Worm (Caenorhabditis elegans) whole organism, L1 larva: Measurements from ENCODE around the gene fipr-14.

Experiments used
- F16B12.6 ChIP-seq: fragments of 150-350 bp; optimal IDR thresholded peaks from 2 replicates; lab custom pipeline; 2014; ENCODE audit warnings: missing biosample characterization, missing genetic modification characterization
- Y116A8C.19 ChIP-seq: sonication (generic microtip); optimal IDR thresholded peaks from 2 replicates; lab custom pipeline; 2016; ENCODE audit warnings: missing compliant biosample characterization, missing genetic modification characterization, borderline replicate concordance
- aha-1 ChIP-seq: fragments of 150-350 bp; optimal IDR thresholded peaks from 2 replicates; lab custom pipeline; 2014; ENCODE audit warnings: missing biosample characterization, missing genetic modification characterization
- alr-1 ChIP-seq: fragments of 200-800 bp; sonication (Bioruptor generic); optimal IDR thresholded peaks from 2 replicates; lab custom pipeline; 2018; ENCODE audit warnings: borderline replicate concordance, mild to moderate bottlenecking, missing genetic modification characterization, missing compliant biosample characterization
- ceh-8 ChIP-seq: fragments of 200-800 bp; sonication (Bioruptor generic); optimal IDR thresholded peaks from 2 replicates; lab custom pipeline; 2018; ENCODE audit warnings: mild to moderate bottlenecking, missing genetic modification characterization, moderate library complexity, missing compliant biosample characterization
- ceh-90 ChIP-seq: sonication (generic microtip); optimal IDR thresholded peaks from 2 replicates; lab custom pipeline; 2016; ENCODE audit warnings: missing genetic modification characterization, missing compliant biosample characterization
- dpl-1 ChIP-seq, 3 experiments: fragments of 150-350 bp in 2 of 3; sonication (generic microtip) in 1 of 3; optimal IDR thresholded peaks; 2 replicates each; lab custom pipeline; 2014 to 2017; ENCODE audit warnings: missing biosample characterization in 3 of 3, missing genetic modification characterization in 3 of 3, missing genetic modification reagents in 3 of 3
- dsc-1 ChIP-seq: sonication (generic microtip); optimal IDR thresholded peaks from 2 replicates; lab custom pipeline; 2016; ENCODE audit warnings: mild to moderate bottlenecking, missing genetic modification characterization, missing compliant biosample characterization
- efl-3 ChIP-seq: fragments of 200-800 bp; sonication (Bioruptor generic); optimal IDR thresholded peaks from 2 replicates; lab custom pipeline; 2018; ENCODE audit warnings: mild to moderate bottlenecking, missing genetic modification characterization, missing compliant biosample characterization
- egl-13 ChIP-seq: sonication (generic microtip); optimal IDR thresholded peaks from 2 replicates; lab custom pipeline; 2016; ENCODE audit warnings: missing genotype, missing genetic modification reagents, missing genetic modification characterization, missing compliant biosample characterization
- egl-27 ChIP-seq, 2 experiments: fragments of 150-350 bp in 1 of 2; sonication (generic microtip); optimal IDR thresholded peaks; 3 replicates each; lab custom pipeline; 2017 to 2018; ENCODE audit warnings: missing biosample characterization in 2 of 2, missing genetic modification characterization in 2 of 2, missing genetic modification reagents in 2 of 2
- fkh-10 ChIP-seq: sonication (generic microtip); optimal IDR thresholded peaks from 2 replicates; lab custom pipeline; 2017; ENCODE audit warnings: missing biosample characterization, missing genetic modification reagents, missing genetic modification characterization
- fkh-8 ChIP-seq: sonication (generic microtip); optimal IDR thresholded peaks from 2 replicates; lab custom pipeline; 2016; ENCODE audit warnings: mild to moderate bottlenecking, missing genetic modification characterization, missing compliant biosample characterization
- fos-1 ChIP-seq: fragments of 150-350 bp; optimal IDR thresholded peaks from 2 replicates; lab custom pipeline; 2014; ENCODE audit warnings: missing biosample characterization, missing genetic modification characterization
- hlh-4 ChIP-seq: sonication (generic microtip); optimal IDR thresholded peaks from 2 replicates; lab custom pipeline; 2016; ENCODE audit warnings: mild to moderate bottlenecking, missing genetic modification characterization, missing compliant biosample characterization
- isw-1 ChIP-seq: fragments of 200-800 bp; sonication (Bioruptor generic); IDR thresholded peaks from 2 replicates; pipeline ENCODE4 v1.3.6; 2022; ENCODE audit warnings: missing genetic modification characterization, missing compliant biosample characterization
- jun-1 ChIP-seq: fragments of 150-350 bp; optimal IDR thresholded peaks from 2 replicates; lab custom pipeline; 2014; ENCODE audit warnings: missing biosample characterization, missing genetic modification reagents, missing genetic modification characterization
- lin-13 ChIP-seq: fragments of 150-350 bp; optimal IDR thresholded peaks from 2 replicates; lab custom pipeline; 2014; ENCODE audit warnings: missing biosample characterization, missing genetic modification reagents, missing genetic modification characterization
- lin-15B ChIP-seq: fragments of 150-350 bp; sonication (generic microtip); optimal IDR thresholded peaks from 3 replicates; lab custom pipeline; 2014; ENCODE audit warnings: missing biosample characterization, missing genetic modification characterization
- lin-35 ChIP-seq, 2 experiments: fragments of 150-350 bp; optimal IDR thresholded peaks; 2 replicates each; lab custom pipeline; 2014; ENCODE audit warnings: missing biosample characterization in 2 of 2, missing genetic modification characterization in 2 of 2, missing genetic modification reagents in 2 of 2
- lir-3 ChIP-seq: sonication (generic microtip); optimal IDR thresholded peaks from 2 replicates; lab custom pipeline; 2016; ENCODE audit warnings: mild to moderate bottlenecking, missing genetic modification characterization, moderate library complexity, missing compliant biosample characterization; ENCODE audit not compliant: poor library complexity
- mab-9 ChIP-seq: fragments of 200-800 bp; sonication (Bioruptor generic); IDR thresholded peaks from 2 replicates; pipeline ENCODE4 v1.3.6; 2022; ENCODE audit warnings: missing genetic modification reagents, missing genetic modification characterization, missing compliant biosample characterization
- mdl-1 ChIP-seq, 2 experiments: fragments of 150-350 bp; optimal IDR thresholded peaks; 2 replicates each; lab custom pipeline; 2014 to 2017; ENCODE audit warnings: missing biosample characterization in 2 of 2, missing genetic modification characterization in 2 of 2, inconsistent platforms in 1 of 2
- nhr-11 ChIP-seq: fragments of 150-350 bp; optimal IDR thresholded peaks from 2 replicates; lab custom pipeline; 2014; ENCODE audit warnings: missing biosample characterization, missing genetic modification characterization
- nhr-20 ChIP-seq: sonication (generic microtip); optimal IDR thresholded peaks from 2 replicates; lab custom pipeline; 2016; ENCODE audit warnings: mild to moderate bottlenecking, missing genetic modification characterization, missing compliant biosample characterization
- nhr-28 ChIP-seq: fragments of 150-350 bp; optimal IDR thresholded peaks from 2 replicates; lab custom pipeline; 2014; ENCODE audit warnings: missing biosample characterization, missing genetic modification characterization
- nhr-47 ChIP-seq: sonication (generic microtip); optimal IDR thresholded peaks from 2 replicates; lab custom pipeline; 2016; ENCODE audit warnings: mild to moderate bottlenecking, missing genetic modification characterization, moderate library complexity, missing compliant biosample characterization
- nhr-71 ChIP-seq: sonication (generic microtip); optimal IDR thresholded peaks from 2 replicates; lab custom pipeline; 2016; ENCODE audit warnings: mild to moderate bottlenecking, missing genetic modification characterization, moderate library complexity, missing compliant biosample characterization
- nhr-77 ChIP-seq: fragments of 150-350 bp; optimal IDR thresholded peaks from 2 replicates; lab custom pipeline; 2014; ENCODE audit warnings: missing biosample characterization, missing genetic modification characterization
- nhr-84 ChIP-seq: sonication (generic microtip); optimal IDR thresholded peaks from 2 replicates; lab custom pipeline; 2017; ENCODE audit warnings: missing biosample characterization, missing genetic modification characterization
- nhr-85 ChIP-seq: sonication (generic microtip); peaks from one replicate; lab custom pipeline; 2016; ENCODE audit warnings: missing genetic modification characterization, inconsistent platforms, missing compliant biosample characterization
- nhr-90 ChIP-seq: sonication (generic microtip); optimal IDR thresholded peaks from 2 replicates; lab custom pipeline; 2016; ENCODE audit warnings: mild to moderate bottlenecking, missing genetic modification characterization, missing compliant biosample characterization; ENCODE audit not compliant: poor library complexity
- pag-3 ChIP-seq: sonication (generic microtip); optimal IDR thresholded peaks from 2 replicates; lab custom pipeline; 2017; ENCODE audit warnings: missing genetic modification characterization, mild to moderate bottlenecking, missing compliant biosample characterization, antibody characterized with exemption, borderline replicate concordance; ENCODE audit not compliant: insufficient read depth
- pax-3 ChIP-seq: fragments of 200-800 bp; sonication (Bioruptor generic); optimal IDR thresholded peaks from 2 replicates; lab custom pipeline; 2018; ENCODE audit warnings: mild to moderate bottlenecking, missing genetic modification characterization, moderate library complexity, missing compliant biosample characterization
- rnt-1 ChIP-seq: sonication (generic microtip); optimal IDR thresholded peaks from 2 replicates; lab custom pipeline; 2016; ENCODE audit warnings: mild to moderate bottlenecking, missing genetic modification characterization, moderate library complexity, missing compliant biosample characterization
- snu-23 ChIP-seq: sonication (generic microtip); optimal IDR thresholded peaks from 2 replicates; lab custom pipeline; 2016; ENCODE audit warnings: missing genetic modification characterization, missing compliant biosample characterization
- sptf-1 ChIP-seq: fragments of 150-350 bp; optimal IDR thresholded peaks from 2 replicates; lab custom pipeline; 2014; ENCODE audit warnings: missing biosample characterization, missing genetic modification characterization
- sup-37 ChIP-seq: fragments of 200-800 bp; sonication (Bioruptor generic); optimal IDR thresholded peaks from 2 replicates; lab custom pipeline; 2018; ENCODE audit warnings: mild to moderate bottlenecking, missing genetic modification characterization, missing compliant biosample characterization
- swsn-7 ChIP-seq: sonication (generic microtip); optimal IDR thresholded peaks from 2 replicates; lab custom pipeline; 2016; ENCODE audit warnings: missing genetic modification characterization, missing compliant biosample characterization
- tbx-2 ChIP-seq: sonication (generic microtip); optimal IDR thresholded peaks from 2 replicates; lab custom pipeline; 2016; ENCODE audit warnings: missing genetic modification characterization, missing compliant biosample characterization
- tlp-1 ChIP-seq: fragments of 150-350 bp; optimal IDR thresholded peaks from 2 replicates; lab custom pipeline; 2014; ENCODE audit warnings: missing biosample characterization, missing genetic modification characterization
- unc-130 ChIP-seq: fragments of 150-350 bp; optimal IDR thresholded peaks from 2 replicates; lab custom pipeline; 2017; ENCODE audit warnings: missing biosample characterization, missing genetic modification characterization, inconsistent platforms
- unc-62 ChIP-seq: fragments of 150-350 bp; optimal IDR thresholded peaks from 2 replicates; lab custom pipeline; 2014; ENCODE audit warnings: missing biosample characterization, missing genetic modification reagents, missing genetic modification characterization
- unc-98 ChIP-seq: fragments of 200-800 bp; sonication (Bioruptor generic); IDR thresholded peaks from 2 replicates; pipeline ENCODE4 v1.3.6; 2022; ENCODE audit warnings: missing genetic modification characterization, missing compliant biosample characterization
- xbp-1 ChIP-seq: sonication (generic microtip); optimal IDR thresholded peaks from 2 replicates; lab custom pipeline; 2016; ENCODE audit warnings: missing genetic modification characterization, missing compliant biosample characterization
- zag-1 ChIP-seq: fragments of 150-350 bp; optimal IDR thresholded peaks from 2 replicates; lab custom pipeline; 2014; ENCODE audit warnings: missing biosample characterization, missing genetic modification characterization
- ztf-11 ChIP-seq, 2 experiments: sonication (generic microtip); optimal IDR thresholded peaks; 2 replicates each; lab custom pipeline; 2016 to 2017; ENCODE audit warnings: missing genetic modification characterization in 2 of 2, missing biosample characterization in 1 of 2, missing compliant biosample characterization in 1 of 2
- ztf-4 ChIP-seq: fragments of 150-350 bp; optimal IDR thresholded peaks from 2 replicates; lab custom pipeline; 2014; ENCODE audit warnings: missing biosample characterization, missing genetic modification characterization

Gene fipr-14

DNA sequence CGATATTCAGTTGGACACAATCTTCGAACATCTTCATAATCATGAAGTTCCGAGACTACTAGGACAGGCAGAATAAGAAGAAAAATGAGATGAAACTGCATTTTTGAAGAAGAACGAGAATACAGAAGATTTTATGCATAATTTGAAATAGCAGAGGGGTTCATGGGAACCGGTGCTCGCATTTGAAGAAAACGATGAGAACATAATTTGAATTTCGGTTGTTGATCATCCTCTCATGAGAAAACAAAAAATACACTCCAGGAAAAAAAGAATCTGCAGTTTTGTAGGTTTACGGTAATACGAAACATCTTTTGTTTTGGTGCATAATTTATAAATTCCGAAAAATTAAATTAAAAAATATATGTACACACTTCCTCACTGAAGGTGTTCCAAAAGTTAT lies 9.0 kb downstream of the fipr-14 start, which contains the start of gene srlf-11:
Gene srlf-11, minus strand, starts transcription at position 101 of the 400 bp plus-strand sequence.
- TF ChIP-seq dpl-1 (GFP tag; optimal IDR thresholded peaks at IDR 0.05; lab: Kevin White, UChicago) (no peak), aha-1 (tag; lab: Kevin White, UChicago) (no peak), lin-15B (tag; lab: Kevin White, UChicago) (no peak), rnt-1 (tag; lab: Kevin White, UChicago) (no peak), mdl-1 (tag; optimal IDR thresholded peaks at IDR 0.05; lab: Kevin White, UChicago) (no peak), nhr-77 (no peak), dsc-1 (no peak), nhr-11 (no peak), swsn-7 (tag; lab: Kevin White, UChicago) (no peak), nhr-84 (tag; lab: Kevin White, UChicago) (no peak)

DNA sequence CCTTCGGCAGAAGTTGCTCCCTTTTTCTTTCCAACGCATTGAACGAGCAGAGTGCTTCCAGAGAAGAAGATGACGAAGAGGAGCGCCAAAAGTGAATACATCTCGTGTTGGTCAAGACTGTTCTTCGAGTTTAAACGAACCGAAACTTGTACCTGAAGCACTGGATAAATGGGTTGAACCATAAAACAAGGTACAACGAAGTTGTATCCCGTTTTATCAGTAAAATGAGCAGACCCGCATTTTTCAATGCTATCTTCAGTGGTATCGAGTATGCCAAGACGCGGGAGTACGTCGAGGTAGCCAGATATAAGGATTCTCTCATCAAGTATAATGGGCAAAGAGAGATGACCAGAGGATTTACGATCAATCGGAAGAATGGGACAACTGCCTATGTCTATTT lies 10.3 kb downstream of the fipr-14 start, which contains the start of gene F13E9.16:
Gene F13E9.16, minus strand, starts transcription at position 101 of the 400 bp plus-strand sequence.
- no peak for TF ChIP-seq F16B12.6
- TF ChIP-seq nhr-71 (tag; lab: Kevin White, UChicago) = no peak
- no peak for TF ChIP-seq ztf-4
- TF ChIP-seq pag-3 (tag; lab: Kevin White, UChicago) = no peak
- no peak for TF ChIP-seq tbx-2 (tag; lab: Kevin White, UChicago)
- no peak for TF ChIP-seq mab-9 (GFP tag; lab: Robert Waterston, UW)
- TF ChIP-seq lin-35 (GFP tag; optimal IDR thresholded peaks at IDR 0.05; lab: Kevin White, UChicago) = no peak
- TF ChIP-seq hlh-4 (tag; lab: Kevin White, UChicago) = no peak
- no peak for TF ChIP-seq unc-130
- no peak for TF ChIP-seq jun-1 (tag; lab: Kevin White, UChicago)
- no peak for TF ChIP-seq sup-37 (GFP tag; lab: Kevin White, UChicago)
- TF ChIP-seq, all 84 proteins: peak for 0

DNA sequence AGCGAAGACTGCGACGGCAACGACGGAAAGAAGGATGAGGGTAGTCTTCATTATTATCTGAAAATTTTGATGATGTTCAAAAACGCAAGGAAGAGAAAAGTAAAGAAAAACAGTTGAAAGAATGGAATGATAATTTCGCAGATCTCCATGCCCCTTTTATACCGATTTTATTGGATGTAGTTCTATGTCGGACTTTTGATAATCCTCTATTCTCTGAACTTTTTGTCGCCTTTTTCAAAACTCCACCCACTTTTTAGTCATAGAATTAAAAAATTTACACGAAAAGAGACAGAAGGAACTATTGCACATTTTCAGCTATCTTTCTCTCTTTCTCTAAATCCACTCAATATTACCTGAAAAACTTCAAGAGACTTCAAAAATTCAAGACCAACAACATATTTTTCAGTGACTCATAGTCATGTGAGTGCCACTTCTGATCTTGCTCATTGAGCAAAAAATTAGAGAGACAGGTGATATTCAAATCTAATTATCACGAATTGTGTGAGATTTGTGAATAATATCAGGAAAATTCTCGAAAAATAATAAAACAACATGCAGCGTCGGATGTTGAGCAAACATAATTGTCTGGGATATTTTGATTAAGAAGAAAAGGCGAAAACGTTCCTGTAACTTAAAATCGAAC lies 13.0 kb downstream of the fipr-14 start, which contains the start of gene F13E9.15:
Gene F13E9.15, minus strand, starts transcription at position 51 of the 643 bp plus-strand sequence.
- TF ChIP-seq mab-9 (GFP tag; lab: Robert Waterston, UW) (no peak), pax-3 (tag; lab: Kevin White, UChicago) (no peak), egl-13 (tag; lab: Kevin White, UChicago) (no peak), nhr-20 (tag; lab: Kevin White, UChicago) (peak; percentile 2), unc-62 (GFP tag; lab: Kevin White, UChicago) (no peak), ceh-90 (tag; lab: Kevin White, UChicago) (peak; percentile 36), fkh-10 (GFP tag; lab: Kevin White, UChicago) (peak; percentile 17), lin-13 (GFP tag; lab: Kevin White, UChicago) (no peak), lin-35 (GFP tag; optimal IDR thresholded peaks at IDR 0.05; lab: Kevin White, UChicago) (no peak), hlh-4 (tag; lab: Kevin White, UChicago) (peak; percentile 96), Y116A8C.19 (tag; lab: Kevin White, UChicago) (no peak), unc-98 (GFP tag; lab: Robert Waterston, UW) (no peak), xbp-1 (tag; lab: Kevin White, UChicago) (no peak), nhr-71 (tag; lab: Kevin White, UChicago) (peak; percentile 71), isw-1 (GFP tag; lab: Robert Waterston, UW) (no peak), ztf-11 (tag; optimal IDR thresholded peaks at IDR 0.05; lab: Kevin White, UChicago) (no peak), tlp-1 (tag; lab: Kevin White, UChicago) (no peak), nhr-90 (tag; lab: Kevin White, UChicago) (no peak), fos-1 (peak; percentile 10), alr-1 (tag; lab: Kevin White, UChicago) (no peak), zag-1 (tag; lab: Kevin White, UChicago) (no peak), efl-3 (GFP tag; lab: Kevin White, UChicago) (no peak), nhr-28 (tag; lab: Kevin White, UChicago) (no peak), nhr-47 (tag; lab: Kevin White, UChicago) (peak; percentile 63), snu-23 (GFP tag; lab: Kevin White, UChicago) (no peak), nhr-85 (no peak), fkh-8 (tag; lab: Kevin White, UChicago) (peak; percentile 89), lir-3 (tag; lab: Kevin White, UChicago) (no peak), egl-27 (tag; optimal IDR thresholded peaks at IDR 0.05; lab: Kevin White, UChicago) (no peak), unc-130 (no peak), sptf-1 (no peak), ceh-8 (peak; percentile 70), nhr-11 (no peak)
